Fruit fly (Drosophila melanogaster): ENCODE data around the gene dpr8.

The dpr8 gene

DNA sequence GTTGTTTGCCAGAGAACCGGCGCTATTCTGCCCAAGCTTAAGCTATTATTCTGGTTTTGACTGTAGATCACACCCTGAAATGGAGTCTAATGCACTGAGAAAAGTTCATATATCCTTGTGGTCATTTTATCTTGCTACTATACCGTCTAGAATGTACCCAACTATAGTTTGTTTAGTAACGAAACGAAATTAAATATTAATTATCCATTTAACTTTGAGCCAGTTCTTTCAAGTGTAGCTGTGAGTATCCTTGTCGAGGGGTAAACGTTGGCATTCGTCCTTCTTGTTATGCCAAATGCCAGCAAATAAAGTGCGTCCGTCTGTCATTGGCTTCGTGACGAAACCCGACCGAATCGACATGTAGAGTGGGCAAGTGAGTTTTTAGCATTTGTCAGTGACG, 124.8 kb downstream of the dpr8 start (continued):
- TF ChIP-seq CG14710 (tag; optimal IDR thresholded peaks at IDR 0.05) (no peak), Fer1 (GFP tag; optimal IDR thresholded peaks at IDR 0.05) (peak; percentile 19), Ptx1 (GFP tag; IDR thresholded peaks at IDR 0.05) (0 out of 2 replicates have a peak, but pooled peaks have one; percentile 16), CG2120 (GFP tag; optimal IDR thresholded peaks at IDR 0.05) (peak; percentile 54), Bteb2 (GFP tag; optimal IDR thresholded peaks at IDR 0.05) (no peak), Tbp (GFP tag; optimal IDR thresholded peaks at IDR 0.05) (no peak), CG6254 (GFP tag; optimal IDR thresholded peaks at IDR 0.05) (no peak), Dbx (GFP tag; IDR thresholded peaks at IDR 0.05) (0 out of 3 replicates have a peak, but pooled peaks have one; percentile 12), Hand (GFP tag; optimal IDR thresholded peaks at IDR 0.05) (peak; percentile 26), chinmo (GFP tag; IDR thresholded peaks at IDR 0.05; ENCODE audit: partially characterized antibody) (no peak), Myb (GFP tag; optimal IDR thresholded peaks at IDR 0.05) (no peak), BtbVII (GFP tag; optimal IDR thresholded peaks at IDR 0.05) (no peak), CG10979 (tag; optimal IDR thresholded peaks at IDR 0.05) (no peak), ems (GFP tag; optimal IDR thresholded peaks at IDR 0.05) (no peak), Hey (tag; optimal IDR thresholded peaks at IDR 0.05) (no peak), abd-A (tag; optimal IDR thresholded peaks at IDR 0.05) (peak; percentile 53), slbo (GFP tag; IDR thresholded peaks at IDR 0.05) (peak; percentile 51; the same call in 1 of the 2 replicates), D19B (GFP tag; optimal IDR thresholded peaks at IDR 0.05) (no peak), CG4282 (GFP tag; optimal IDR thresholded peaks at IDR 0.05) (no peak), hb (GFP tag; IDR thresholded peaks at IDR 0.05; ENCODE audit: partially characterized antibody) (no peak), dysf (GFP tag; IDR thresholded peaks at IDR 0.05) (peak; percentile 12; the same call in 1 of the 3 replicates), Hr51 (GFP tag; optimal IDR thresholded peaks at IDR 0.05) (peak in 1 of 2 experiments; percentile 18), odd (GFP tag; optimal IDR thresholded peaks at IDR 0.05) (no peak), CG15073 (GFP tag; optimal IDR thresholded peaks at IDR 0.05) (no peak), Deaf1 (tag; optimal IDR thresholded peaks at IDR 0.05) (no peak), CG12744 (GFP tag; optimal IDR thresholded peaks at IDR 0.05) (no peak), kah (GFP tag; optimal IDR thresholded peaks at IDR 0.05) (no peak), CG18011 (GFP tag; optimal IDR thresholded peaks at IDR 0.05) (no peak), vfl (GFP tag; optimal IDR thresholded peaks at IDR 0.05) (no peak), CG16779 (GFP tag; IDR thresholded peaks at IDR 0.05) (no peak), Usf (GFP tag; optimal IDR thresholded peaks at IDR 0.05) (no peak), Neu2 (GFP tag; optimal IDR thresholded peaks at IDR 0.05; ENCODE audit: borderline replicate concordance) (no peak), sima (GFP tag; optimal IDR thresholded peaks at IDR 0.05) (no peak), CG2116 (GFP tag; optimal IDR thresholded peaks at IDR 0.05) (no peak), CG11696 (GFP tag; IDR thresholded peaks at IDR 0.05) (no peak), luna (GFP tag; optimal IDR thresholded peaks at IDR 0.05) (no peak), ato (GFP tag; IDR thresholded peaks at IDR 0.05; ENCODE audit: partially characterized antibody) (no peak), CG7745 (tag; optimal IDR thresholded peaks at IDR 0.05) (no peak), fd102C (GFP tag; optimal IDR thresholded peaks at IDR 0.05) (no peak), CG14965 (GFP tag; optimal IDR thresholded peaks at IDR 0.05; ENCODE audit: borderline replicate concordance) (no peak), knrl (GFP tag; IDR thresholded peaks at IDR 0.05; ENCODE audit: partially characterized antibody) (no peak), ro (GFP tag; IDR thresholded peaks at IDR 0.05) (no peak), CG18262 (tag; optimal IDR thresholded peaks at IDR 0.05) (no peak), CG18619 (GFP tag; optimal IDR thresholded peaks at IDR 0.05) (no peak), CG8388 (GFP tag; optimal IDR thresholded peaks at IDR 0.05) (no peak), Six4 (GFP tag; optimal IDR thresholded peaks at IDR 0.05) (no peak), HLH4C (GFP tag; IDR thresholded peaks at IDR 0.05; ENCODE audit: partially characterized antibody) (no peak), pita (GFP tag; optimal IDR thresholded peaks at IDR 0.05) (no peak), CG12155 (GFP tag; optimal IDR thresholded peaks at IDR 0.05) (no peak), vnd (GFP tag; IDR thresholded peaks at IDR 0.05; ENCODE audit: partially characterized antibody) (no peak)

Data from whole organism, embryonic.